Worm (Caenorhabditis elegans): ENCODE results near the gene vig-1.

vig-1 gene

ce11 chrII:1315245-1315644, 5.6 kb upstream of the vig-1 start:
- TF ChIP-seq K11D2.4 (GFP tag; IDR thresholded peaks at IDR 0.05) (peak; percentile 71), unc-130 (GFP tag; optimal IDR thresholded peaks at IDR 0.05) (no peak), repo-1 (tag; optimal IDR thresholded peaks at IDR 0.05) (no peak), egl-18 (GFP tag; IDR thresholded peaks at IDR 0.05) (no peak), ztf-26 (tag; optimal IDR thresholded peaks at IDR 0.05) (peak; percentile 49), fkh-3 (tag; optimal IDR thresholded peaks at IDR 0.05) (no peak), mes-4 (tag; optimal IDR thresholded peaks at IDR 0.05) (no peak), atf-7 (tag; optimal IDR thresholded peaks at IDR 0.05) (peak; percentile 4), nhr-80 (tag; optimal IDR thresholded peaks at IDR 0.05) (peak; percentile 70), lin-40 (tag; optimal IDR thresholded peaks at IDR 0.05) (peak; percentile 43), snpc-1.1 (tag; optimal IDR thresholded peaks at IDR 0.05; ENCODE audit: insufficient read depth) (no peak), let-607 (tag; optimal IDR thresholded peaks at IDR 0.05) (peak in 1 of 2 experiments; percentile 25)

- TF ChIP-seq lsl-1 (GFP tag; optimal IDR thresholded peaks at IDR 0.05) = peak; percentile 84
- TF ChIP-seq F57C9.4 (tag; optimal IDR thresholded peaks at IDR 0.05) = peak; percentile 73
- TF ChIP-seq lir-1 (GFP tag; conservative IDR thresholded peaks at IDR 0.05) = peak; percentile 91
- no peak for TF ChIP-seq aptf-3 (GFP tag; IDR thresholded peaks at IDR 0.05)
- TF ChIP-seq efl-1 (GFP tag; optimal IDR thresholded peaks at IDR 0.05) = peak; percentile 92
- peak; percentile 89 for TF ChIP-seq B0019.2 (GFP tag; conservative IDR thresholded peaks at IDR 0.05)
- peak; percentile 93 for TF ChIP-seq egl-44 (GFP tag; IDR thresholded peaks at IDR 0.05)
- peak; percentile 84 for TF ChIP-seq zfh-2 (GFP tag; conservative IDR thresholded peaks at IDR 0.05)
- peak; percentile 73 for TF ChIP-seq egrh-3 (GFP tag; IDR thresholded peaks at IDR 0.05)
- TF ChIP-seq hrde-1 (tag; optimal IDR thresholded peaks at IDR 0.05; ENCODE audit: borderline replicate concordance) = peak; percentile 55
- no peak for TF ChIP-seq dpff-1 (tag; optimal IDR thresholded peaks at IDR 0.05)
- TF ChIP-seq nhr-90 (tag; optimal IDR thresholded peaks at IDR 0.05) = peak; percentile 72
- peak; percentile 93 for TF ChIP-seq repo-1 (tag; optimal IDR thresholded peaks at IDR 0.05)
- TF ChIP-seq attf-6 (GFP tag; IDR thresholded peaks at IDR 0.05) = peak; percentile 80
- peak; percentile 71 for TF ChIP-seq xnd-1 (tag; optimal IDR thresholded peaks at IDR 0.05)
- peak; percentile 97 for TF ChIP-seq Y95B8A.8 (GFP tag; IDR thresholded peaks at IDR 0.05)
- peak; percentile 89 for TF ChIP-seq aptf-2 (GFP tag; conservative IDR thresholded peaks at IDR 0.05)
- peak; percentile 97 for TF ChIP-seq dpl-1 (GFP tag; optimal IDR thresholded peaks at IDR 0.05)
- TF ChIP-seq T26A5.8 (tag; optimal IDR thresholded peaks at IDR 0.05) = peak; percentile 66
- TF ChIP-seq tlf-1 (GFP tag; optimal IDR thresholded peaks at IDR 0.05) = peak; percentile 97
- TF ChIP-seq tbp1 (GFP tag; optimal IDR thresholded peaks at IDR 0.05) = peak; percentile 77
- no peak for TF ChIP-seq nfya-2 (GFP tag; IDR thresholded peaks at IDR 0.05)
- TF ChIP-seq sdz-38 (tag; optimal IDR thresholded peaks at IDR 0.05) = no peak
- peak; percentile 66 for TF ChIP-seq unc-62 (GFP tag; optimal IDR thresholded peaks at IDR 0.05)
- TF ChIP-seq snpc-4 (GFP tag; optimal IDR thresholded peaks at IDR 0.05) = peak; percentile 36
- TF ChIP-seq snpc-4 (tag; optimal IDR thresholded peaks at IDR 0.05) = peak; percentile 71 to 85 (median 77)
- peak; percentile 92 for TF ChIP-seq snpc-3.4 (tag; optimal IDR thresholded peaks at IDR 0.05)
- peak; percentile 89 for TF ChIP-seq hsf-1 (GFP tag; IDR thresholded peaks at IDR 0.05)
- TF ChIP-seq nhr-120 (GFP tag; IDR thresholded peaks at IDR 0.05) = no peak
- peak; percentile 80; the same call in 1 of the 2 replicates for TF ChIP-seq cebp-2 (GFP tag; IDR thresholded peaks at IDR 0.05)
- TF ChIP-seq nfyb-1 (GFP tag; IDR thresholded peaks at IDR 0.05) = peak; percentile 96
- peak; percentile 100 for TF ChIP-seq lin-54 (GFP tag; optimal IDR thresholded peaks at IDR 0.05)
- TF ChIP-seq ceh-40 (GFP tag; IDR thresholded peaks at IDR 0.05) = no peak
- peak; percentile 75 for TF ChIP-seq ztf-22 (GFP tag; optimal IDR thresholded peaks at IDR 0.05)
- TF ChIP-seq rpc-1 (optimal IDR thresholded peaks at IDR 0.05) = no peak
- TF ChIP-seq rpc-1 (tag; optimal IDR thresholded peaks at IDR 0.05) = no peak
- TF ChIP-seq chd-7 (tag; optimal IDR thresholded peaks at IDR 0.05) = peak; percentile 89
- no peak for TF ChIP-seq akir-1 (GFP tag; optimal IDR thresholded peaks at IDR 0.05)
Observed at ce11 chrII:1320412-1320811, 425 bp upstream of the vig-1 start.

All from whole organism, young adult.